Worm (Caenorhabditis elegans) whole organism, young adult: ENCODE results near the gene F35D11.4.

ENCODE experiments used
- B0019.2 ChIP-seq: fragments of 200-800 bp; sonication (Bioruptor generic); conservative IDR thresholded peaks from 2 replicates; pipeline ENCODE4 v1.3.6; 2022; ENCODE audit warnings: missing genetic modification reagents, missing genetic modification characterization, missing compliant biosample characterization
- K12H6.12 ChIP-seq: fragments of 200-800 bp; sonication (Bioruptor generic); optimal IDR thresholded peaks from 2 replicates; lab custom pipeline; 2018; ENCODE audit warnings: mild to moderate bottlenecking, missing genetic modification characterization, missing compliant biosample characterization
- aptf-3 ChIP-seq: fragments of 200-800 bp; sonication (Bioruptor generic); IDR thresholded peaks from 2 replicates; pipeline ENCODE4 v1.3.6; 2022; ENCODE audit warnings: missing genetic modification characterization, missing compliant biosample characterization
- madf-3 ChIP-seq: fragments of 200-800 bp; sonication (Bioruptor generic); IDR thresholded peaks from 2 replicates; pipeline ENCODE4 v1.3.6; 2022; ENCODE audit warnings: missing genetic modification reagents, missing genetic modification characterization, missing compliant biosample characterization
- mxl-1 ChIP-seq: sonication (generic microtip); optimal IDR thresholded peaks from 2 replicates; lab custom pipeline; 2016; ENCODE audit warnings: missing genetic modification characterization, missing compliant biosample characterization
- nfyb-1 ChIP-seq: fragments of 200-800 bp; sonication (Bioruptor generic); IDR thresholded peaks from 2 replicates; pipeline ENCODE4 v1.3.6; 2022; ENCODE audit warnings: missing genetic modification reagents, missing genetic modification characterization, missing compliant biosample characterization
- pbrm-1 ChIP-seq: fragments of 200-800 bp; sonication (Bioruptor generic); IDR thresholded peaks from 2 replicates; pipeline ENCODE4 v1.3.6; 2022; ENCODE audit warnings: missing genetic modification reagents, missing genetic modification characterization, missing compliant biosample characterization
- pha-4 ChIP-seq: fragments of 150-350 bp; sonication (generic microtip); optimal IDR thresholded peaks from 2 replicates; lab custom pipeline; 2014; ENCODE audit warnings: missing biosample characterization, missing genetic modification reagents, missing genetic modification characterization
- snpc-4 ChIP-seq, 5 experiments: fragments of 150-350 bp in 1 of 5; sonication (generic microtip) in 4 of 5; optimal IDR thresholded peaks; 2 replicates each; lab custom pipeline; 2014 to 2018; ENCODE audit warnings: missing genetic modification characterization in 5 of 5, missing biosample characterization in 3 of 5, antibody characterized with exemption in 2 of 5, mild to moderate bottlenecking in 2 of 5, missing compliant biosample characterization in 2 of 5, missing genotype in 2 of 5, moderate library complexity in 2 of 5, missing genetic modification reagents in 1 of 5
- unc-62 ChIP-seq: fragments of 150-350 bp; optimal IDR thresholded peaks from 2 replicates; lab custom pipeline; 2014; ENCODE audit warnings: missing biosample characterization, missing genetic modification reagents, missing genetic modification characterization
- ztf-18 ChIP-seq: sonication (generic microtip); optimal IDR thresholded peaks from 2 replicates; lab custom pipeline; 2016; ENCODE audit warnings: missing genotype, mild to moderate bottlenecking, missing genetic modification characterization, missing compliant biosample characterization
- ztf-25 ChIP-seq: fragments of 200-800 bp; sonication (Bioruptor generic); IDR thresholded peaks from 2 replicates; pipeline ENCODE4 v1.3.6; 2022; ENCODE audit warnings: missing genetic modification reagents, missing genetic modification characterization, missing compliant biosample characterization
- ztf-3 ChIP-seq: fragments of 200-800 bp; sonication (Bioruptor generic); optimal IDR thresholded peaks from 2 replicates; lab custom pipeline; 2018; ENCODE audit warnings: mild to moderate bottlenecking, missing genetic modification characterization, missing compliant biosample characterization

DNA sequence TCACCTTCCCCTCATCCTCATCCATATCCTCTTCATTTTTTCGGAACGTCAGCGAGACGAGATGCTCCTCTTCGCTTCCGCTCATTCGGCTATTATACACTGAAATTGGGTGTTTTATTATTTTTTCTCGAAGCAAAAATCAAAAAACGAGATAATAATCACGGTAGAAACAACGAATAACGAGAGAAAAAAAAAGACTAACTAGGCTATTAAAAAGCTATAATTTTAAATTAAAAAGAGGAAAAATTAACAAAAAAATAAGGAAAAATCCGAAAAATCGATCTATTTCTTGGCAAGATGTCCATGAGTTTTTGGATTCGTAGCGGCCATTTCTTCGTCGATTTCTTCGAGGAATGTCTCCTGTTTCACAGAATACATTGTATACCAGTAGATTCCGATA lies 2.0 kb upstream of the F35D11.4 start, which contains the start of gene ipla-1:
- no peak for TF ChIP-seq ztf-25 (GFP tag; lab: Robert Waterston, UW)
- no peak for TF ChIP-seq madf-3 (GFP tag; lab: Robert Waterston, UW)
- TF ChIP-seq ztf-18: no peak
- TF ChIP-seq snpc-4 (GFP tag; optimal IDR thresholded peaks at IDR 0.05; lab: Kevin White, UChicago): no peak
- TF ChIP-seq snpc-4 (tag; optimal IDR thresholded peaks at IDR 0.05; lab: Kevin White, UChicago): no peak
- no peak for TF ChIP-seq B0019.2 (GFP tag; lab: Robert Waterston, UW)
- no peak for TF ChIP-seq aptf-3 (GFP tag; lab: Robert Waterston, UW)
- no peak for TF ChIP-seq nfyb-1 (GFP tag; lab: Robert Waterston, UW)
- no peak for TF ChIP-seq pha-4 (tag; lab: Kevin White, UChicago)
- TF ChIP-seq mxl-1: no peak
- no peak for TF ChIP-seq unc-62 (GFP tag; lab: Kevin White, UChicago)
- TF ChIP-seq K12H6.12 (tag; lab: Kevin White, UChicago): no peak
- TF ChIP-seq ztf-3 (GFP tag; lab: Kevin White, UChicago): no peak
- 0 out of 2 replicates have a peak, but pooled peaks have one; percentile 24 for TF ChIP-seq pbrm-1
